Fruit fly (Drosophila melanogaster) whole organism, adult: Measurements from ENCODE around the gene CG15458.
A peak's percentile ranks its signal among the peaks of the same experiment; 100 is the strongest.

Source experiments
- CG11617 ChIP-seq: fragments of 200-800 bp; sonication (Bioruptor generic); optimal IDR thresholded peaks from 2 replicates; lab custom pipeline; 2017; ENCODE audit warnings: mild to moderate bottlenecking, missing biosample characterization, missing genetic modification reagents, missing genetic modification characterization
- CG12768 ChIP-seq: fragments of 200-800 bp; sonication (Bioruptor generic); optimal IDR thresholded peaks from 2 replicates; lab custom pipeline; 2017; ENCODE audit warnings: missing biosample characterization, missing genetic modification characterization, mild to moderate bottlenecking, moderate library complexity, missing genetic modification reagents
- CG14711 ChIP-seq: fragments of 200-800 bp; sonication (Bioruptor generic); optimal IDR thresholded peaks from 2 replicates; lab custom pipeline; 2018; ENCODE audit warnings: missing biosample characterization, mild to moderate bottlenecking, missing genetic modification characterization, moderate library complexity
- CG7101 ChIP-seq: fragments of 200-800 bp; sonication (Bioruptor generic); optimal IDR thresholded peaks from 2 replicates; lab custom pipeline; 2018; ENCODE audit warnings: missing biosample characterization, mild to moderate bottlenecking, missing genetic modification characterization, moderate library complexity
- Clk ChIP-seq: fragments of 200-800 bp; sonication (Bioruptor generic); optimal IDR thresholded peaks from 2 replicates; lab custom pipeline; 2017; ENCODE audit warnings: missing biosample characterization, missing genetic modification characterization
- Hr96 ChIP-seq: fragments of 200-800 bp; sonication (Bioruptor generic); optimal IDR thresholded peaks from 2 replicates; lab custom pipeline; 2016; ENCODE audit warnings: missing biosample characterization, missing genetic modification characterization
- kay ChIP-seq: fragments of 200-800 bp; sonication (Bioruptor generic); peaks from one replicate; lab custom pipeline; 2016; ENCODE audit warnings: missing biosample characterization, missing genetic modification characterization, borderline replicate concordance
- tj ChIP-seq: fragments of 200-800 bp; sonication (Bioruptor generic); optimal IDR thresholded peaks from 3 replicates; lab custom pipeline; 2017; ENCODE audit warnings: missing biosample characterization, mild to moderate bottlenecking, missing genetic modification characterization, moderate library complexity

- TF ChIP-seq CG7101 (tag; lab: Kevin White, UChicago) (peak; percentile 83), CG12768 (peak; percentile 82), kay (no peak), Hr96 (GFP tag; lab: Kevin White, UChicago) (peak; percentile 81), CG14711 (tag; lab: Kevin White, UChicago) (peak; percentile 82), CG11617 (GFP tag; lab: Kevin White, UChicago) (peak; percentile 82), tj (GFP tag; lab: Kevin White, UChicago) (peak; percentile 50), Clk (GFP tag; lab: Kevin White, UChicago) (peak; percentile 53)
Measured at dm6 chrX:20429482-20430204, 15.6 kb upstream of the CG15458 start, which contains the start of the genes CG11710 and mal.
